Fruit fly (Drosophila melanogaster): ENCODE results near the gene CG10336.

The CG10336 gene

DNA sequence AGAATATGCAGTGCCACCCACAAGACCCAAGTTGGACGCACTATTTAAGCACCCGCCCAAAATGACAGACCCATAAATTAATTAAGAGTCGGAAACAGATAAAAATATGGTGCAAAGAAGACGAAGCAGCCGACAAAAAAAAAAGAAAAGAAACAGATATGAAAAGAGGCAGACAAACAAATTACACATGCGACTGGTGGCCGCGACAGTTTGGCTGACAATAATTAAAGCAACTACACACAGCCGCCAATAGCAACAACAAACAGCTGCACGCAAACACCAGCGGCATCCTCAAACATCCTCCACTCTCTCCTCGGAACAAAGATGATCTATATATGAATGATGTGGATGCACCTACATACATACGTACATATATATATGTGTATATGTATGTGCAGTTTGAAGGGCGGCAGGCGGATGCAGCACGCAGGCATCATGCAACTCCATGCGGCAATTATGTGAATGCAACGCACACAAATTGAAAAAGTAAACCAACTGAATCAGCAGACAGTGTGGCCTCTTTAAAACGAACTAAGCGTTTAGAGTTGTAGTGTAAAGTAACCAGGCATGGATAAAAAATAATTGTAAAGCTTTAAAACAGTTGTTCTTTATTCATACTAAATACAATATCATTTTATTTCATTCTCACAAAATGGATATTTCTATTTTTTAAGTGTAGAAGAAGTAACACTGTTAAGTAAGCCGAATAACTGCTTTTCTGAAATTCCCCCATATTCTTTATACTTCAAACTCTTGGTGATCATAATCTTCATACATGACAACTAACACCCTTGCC lies 41.3 kb upstream of the CG10336 start (continued):
- peak; percentile 48; the same call in 1 of the 2 replicates for TF ChIP-seq HLH3B (GFP tag; IDR thresholded peaks at IDR 0.05)
- peak; percentile 52 for TF ChIP-seq sisA (GFP tag; IDR thresholded peaks at IDR 0.05)
- peak; percentile 36 for TF ChIP-seq tio (GFP tag; optimal IDR thresholded peaks at IDR 0.05)
- peak in 1 of 2 experiments; percentile 46 for TF ChIP-seq Hr51 (GFP tag; optimal IDR thresholded peaks at IDR 0.05)
- no peak for TF ChIP-seq psq (GFP tag; optimal IDR thresholded peaks at IDR 0.05)
- TF ChIP-seq CG17802 (tag; optimal IDR thresholded peaks at IDR 0.05) = no peak
- no peak for TF ChIP-seq Ravus (GFP tag; IDR thresholded peaks at IDR 0.05)
- no peak for TF ChIP-seq CG4424 (GFP tag; optimal IDR thresholded peaks at IDR 0.05)
- TF ChIP-seq Ada2b (GFP tag; IDR thresholded peaks at IDR 0.05) = peak; percentile 34; the same call in 1 of the 2 replicates
- peak; percentile 47 for TF ChIP-seq CG30403 (GFP tag; optimal IDR thresholded peaks at IDR 0.05)
- TF ChIP-seq en (GFP tag; optimal IDR thresholded peaks at IDR 0.05) = peak; percentile 36
- no peak for TF ChIP-seq CG13296 (GFP tag; optimal IDR thresholded peaks at IDR 0.05)
- peak in 1 of 2 experiments; percentile 40 for TF ChIP-seq chif (GFP tag; optimal IDR thresholded peaks at IDR 0.05)
- TF ChIP-seq Med (GFP tag) = peak; percentile 44
- TF ChIP-seq CG3995 (GFP tag; optimal IDR thresholded peaks at IDR 0.05) = no peak
- TF ChIP-seq vvl (GFP tag; IDR thresholded peaks at IDR 0.05) = peak; percentile 23; the same call in 1 of the 2 replicates
- no peak for TF ChIP-seq yki (optimal IDR thresholded peaks at IDR 0.05)
- TF ChIP-seq zf30C (GFP tag; optimal IDR thresholded peaks at IDR 0.05) = no peak
- no peak for TF ChIP-seq CG3163 (GFP tag; optimal IDR thresholded peaks at IDR 0.05)
- TF ChIP-seq Ssrp (tag; optimal IDR thresholded peaks at IDR 0.05) = peak; percentile 62
- TF ChIP-seq pzg (GFP tag; optimal IDR thresholded peaks at IDR 0.05) = no peak
- 0 out of 3 replicates have a peak, but pooled peaks have one; percentile 47 for TF ChIP-seq ken (GFP tag; IDR thresholded peaks at IDR 0.05)
- no peak for TF ChIP-seq Sin3A (optimal IDR thresholded peaks at IDR 0.05)
- TF ChIP-seq CG8924 (tag; optimal IDR thresholded peaks at IDR 0.05) = peak; percentile 51
- TF ChIP-seq CG13624 (GFP tag; optimal IDR thresholded peaks at IDR 0.05) = no peak
- no peak for TF ChIP-seq Rx (GFP tag; IDR thresholded peaks at IDR 0.05)
- peak; percentile 56 for TF ChIP-seq unpg (GFP tag; optimal IDR thresholded peaks at IDR 0.05)
- TF ChIP-seq CG10654 (GFP tag; optimal IDR thresholded peaks at IDR 0.05) = no peak
- TF ChIP-seq CG16779 (GFP tag; IDR thresholded peaks at IDR 0.05) = no peak
- TF ChIP-seq CG4730 (GFP tag; IDR thresholded peaks at IDR 0.05) = no peak
- TF ChIP-seq Usf (GFP tag; optimal IDR thresholded peaks at IDR 0.05) = no peak
- TF ChIP-seq gcm (GFP tag; optimal IDR thresholded peaks at IDR 0.05) = peak; percentile 50
- no peak for TF ChIP-seq jigr1 (GFP tag; IDR thresholded peaks at IDR 0.05)
- TF ChIP-seq CG2199 (GFP tag; IDR thresholded peaks at IDR 0.05) = no peak
- TF ChIP-seq D (optimal IDR thresholded peaks at IDR 0.05) = no peak
- TF ChIP-seq D (GFP tag; optimal IDR thresholded peaks at IDR 0.05) = no peak
- peak; percentile 13 for TF ChIP-seq CG2678 (tag; optimal IDR thresholded peaks at IDR 0.05)
- peak; percentile 20 for TF ChIP-seq oc (tag; optimal IDR thresholded peaks at IDR 0.05)
- TF ChIP-seq CG32532 (GFP tag; IDR thresholded peaks at IDR 0.05) = no peak
- TF ChIP-seq fd96Cb (tag; optimal IDR thresholded peaks at IDR 0.05) = peak; percentile 23
- peak; percentile 8 for TF ChIP-seq CG10267 (tag; optimal IDR thresholded peaks at IDR 0.05)
- TF ChIP-seq CG10366 (GFP tag; IDR thresholded peaks at IDR 0.05) = peak; percentile 22; the same call in 1 of the 2 replicates
- peak; percentile 2 to 32 for TF ChIP-seq Pdp1 (GFP tag; optimal IDR thresholded peaks at IDR 0.05)
- TF ChIP-seq Ptx1 (GFP tag; IDR thresholded peaks at IDR 0.05) = no peak
- TF ChIP-seq Spps (tag; optimal IDR thresholded peaks at IDR 0.05) = no peak
- TF ChIP-seq CoRest (tag; optimal IDR thresholded peaks at IDR 0.05) = peak; percentile 43
- peak; percentile 13 for TF ChIP-seq bab2 (GFP tag; optimal IDR thresholded peaks at IDR 0.05)
- TF ChIP-seq chn (GFP tag; optimal IDR thresholded peaks at IDR 0.05) = no peak
- no peak for TF ChIP-seq MTF-1 (GFP tag; optimal IDR thresholded peaks at IDR 0.05; ENCODE audit: borderline replicate concordance)
- no peak for TF ChIP-seq Dfd (GFP tag; optimal IDR thresholded peaks at IDR 0.05)
